Worm (Caenorhabditis elegans) whole organism, young adult: Measurements from ENCODE around the gene dod-19.
A peak's percentile ranks its signal among the peaks of the same experiment; 100 is the strongest.

Source experiments
- C06A6.2 ChIP-seq: fragments of 200-800 bp; sonication (Bioruptor generic); conservative IDR thresholded peaks from 2 replicates; pipeline ENCODE4 v1.3.6; 2022; ENCODE audit warnings: missing genetic modification characterization, missing compliant biosample characterization
- D2030.7 ChIP-seq: fragments of 200-800 bp; sonication (Bioruptor generic); IDR thresholded peaks from 2 replicates; pipeline ENCODE4 v1.3.6; 2022; ENCODE audit warnings: missing genetic modification reagents, missing genetic modification characterization, missing compliant biosample characterization
- F37B4.10 ChIP-seq: fragments of 200-800 bp; sonication (Bioruptor generic); IDR thresholded peaks from 2 replicates; pipeline ENCODE4 v1.3.6; 2022; ENCODE audit warnings: missing genetic modification characterization, missing compliant biosample characterization
- F57A8.1 ChIP-seq: fragments of 200-800 bp; sonication (Bioruptor generic); optimal IDR thresholded peaks from 2 replicates; lab custom pipeline; 2018; ENCODE audit warnings: mild to moderate bottlenecking, missing genetic modification characterization, moderate library complexity, missing compliant biosample characterization
- F57C9.4 ChIP-seq: sonication (generic microtip); optimal IDR thresholded peaks from 2 replicates; lab custom pipeline; 2017; ENCODE audit warnings: mild to moderate bottlenecking, missing genetic modification characterization, missing compliant biosample characterization
- K11D2.4 ChIP-seq: fragments of 200-800 bp; sonication (Bioruptor generic); IDR thresholded peaks from 2 replicates; pipeline ENCODE4 v1.3.6; 2022; ENCODE audit warnings: missing genetic modification reagents, missing genetic modification characterization, missing compliant biosample characterization
- K12H6.12 ChIP-seq: fragments of 200-800 bp; sonication (Bioruptor generic); optimal IDR thresholded peaks from 2 replicates; lab custom pipeline; 2018; ENCODE audit warnings: mild to moderate bottlenecking, missing genetic modification characterization, missing compliant biosample characterization
- Y53F4B.3 ChIP-seq: fragments of 200-800 bp; sonication (Bioruptor generic); IDR thresholded peaks from 2 replicates; pipeline ENCODE4 v1.3.6; 2022; ENCODE audit warnings: missing genetic modification reagents, missing genetic modification characterization, missing compliant biosample characterization
- atf-7 ChIP-seq: sonication (generic microtip); optimal IDR thresholded peaks from 2 replicates; lab custom pipeline; 2017; ENCODE audit warnings: mild to moderate bottlenecking, missing genetic modification characterization, missing compliant biosample characterization
- athp-1 ChIP-seq: sonication (generic microtip); optimal IDR thresholded peaks from 2 replicates; lab custom pipeline; 2017; ENCODE audit warnings: mild to moderate bottlenecking, missing genetic modification characterization, missing compliant biosample characterization
- bed-1 ChIP-seq: fragments of 200-800 bp; sonication (Bioruptor generic); IDR thresholded peaks from 2 replicates; pipeline ENCODE4 v1.3.6; 2022; ENCODE audit warnings: missing genetic modification reagents, missing genetic modification characterization, missing compliant biosample characterization
- bed-2 ChIP-seq: fragments of 200-800 bp; sonication (Bioruptor generic); IDR thresholded peaks from 2 replicates; pipeline ENCODE4 v1.3.6; 2022; ENCODE audit warnings: missing genetic modification reagents, missing genetic modification characterization, missing compliant biosample characterization
- ccch-3 ChIP-seq: fragments of 200-800 bp; sonication (Bioruptor generic); optimal IDR thresholded peaks from 2 replicates; lab custom pipeline; 2018; ENCODE audit warnings: mild to moderate bottlenecking, missing genetic modification characterization, missing compliant biosample characterization
- ceh-58 ChIP-seq: fragments of 200-800 bp; sonication (Bioruptor generic); IDR thresholded peaks from 2 replicates; pipeline ENCODE4 v1.3.6; 2022; ENCODE audit warnings: missing genetic modification characterization, missing compliant biosample characterization
- ceh-91 ChIP-seq: fragments of 200-800 bp; sonication (Bioruptor generic); IDR thresholded peaks from 2 replicates; pipeline ENCODE4 v1.3.6; 2022; ENCODE audit warnings: missing genetic modification reagents, missing genetic modification characterization, missing compliant biosample characterization
- egl-18 ChIP-seq: fragments of 200-800 bp; sonication (Bioruptor generic); IDR thresholded peaks from 2 replicates; pipeline ENCODE4 v1.3.6; 2022; ENCODE audit warnings: missing genetic modification reagents, missing genetic modification characterization, missing compliant biosample characterization
- ekl-4 ChIP-seq: fragments of 200-800 bp; sonication (Bioruptor generic); IDR thresholded peaks from 2 replicates; pipeline ENCODE4 v1.3.6; 2022; ENCODE audit warnings: missing genetic modification reagents, missing genetic modification characterization, missing compliant biosample characterization
- hlh-26 ChIP-seq: fragments of 200-800 bp; sonication (Bioruptor generic); conservative IDR thresholded peaks from 2 replicates; pipeline ENCODE4 v1.3.6; 2022; ENCODE audit warnings: missing genetic modification reagents, missing genetic modification characterization, missing compliant biosample characterization
- hmg-1.2 ChIP-seq: fragments of 200-800 bp; sonication (Bioruptor generic); IDR thresholded peaks from 2 replicates; pipeline ENCODE4 v1.3.6; 2022; ENCODE audit warnings: missing genetic modification reagents, missing genetic modification characterization, missing compliant biosample characterization
- hmg-20 ChIP-seq: fragments of 200-800 bp; sonication (Bioruptor generic); IDR thresholded peaks from 2 replicates; pipeline ENCODE4 v1.3.6; 2022; ENCODE audit warnings: missing genetic modification reagents, missing genetic modification characterization, missing compliant biosample characterization
- let-607 ChIP-seq, 2 experiments: fragments of 200-800 bp in 1 of 2; sonication (Bioruptor generic) in 1 of 2; sonication (generic microtip) in 1 of 2; optimal IDR thresholded peaks; 2 replicates each; lab custom pipeline; 2016 to 2018; ENCODE audit warnings: mild to moderate bottlenecking in 2 of 2, missing compliant biosample characterization in 2 of 2, missing genetic modification characterization in 2 of 2, moderate library complexity in 2 of 2, missing genotype in 1 of 2
- lin-35 ChIP-seq, 3 experiments: fragments of 150-350 bp in 2 of 3; sonication (generic microtip) in 1 of 3; optimal IDR thresholded peaks; 2 replicates each; lab custom pipeline; 2014 to 2018; ENCODE audit warnings: missing biosample characterization in 3 of 3, missing genetic modification characterization in 3 of 3, missing genetic modification reagents in 3 of 3
- lin-40 ChIP-seq: sonication (generic microtip); optimal IDR thresholded peaks from 2 replicates; lab custom pipeline; 2016; ENCODE audit warnings: missing genetic modification characterization, mild to moderate bottlenecking, missing compliant biosample characterization, missing genotype, missing genetic modification reagents
- lir-1 ChIP-seq: fragments of 200-800 bp; sonication (Bioruptor generic); conservative IDR thresholded peaks from 2 replicates; pipeline ENCODE4 v1.3.6; 2022; ENCODE audit warnings: missing genetic modification reagents, missing genetic modification characterization, missing compliant biosample characterization
- lsl-1 ChIP-seq: fragments of 200-800 bp; sonication (Bioruptor generic); optimal IDR thresholded peaks from 2 replicates; lab custom pipeline; 2018; ENCODE audit warnings: mild to moderate bottlenecking, missing genetic modification characterization, moderate library complexity, missing compliant biosample characterization
- madf-3 ChIP-seq: fragments of 200-800 bp; sonication (Bioruptor generic); IDR thresholded peaks from 2 replicates; pipeline ENCODE4 v1.3.6; 2022; ENCODE audit warnings: missing genetic modification reagents, missing genetic modification characterization, missing compliant biosample characterization
- madf-6 ChIP-seq: fragments of 200-800 bp; sonication (Bioruptor generic); IDR thresholded peaks from 2 replicates; pipeline ENCODE4 v1.3.6; 2022; ENCODE audit warnings: missing genetic modification reagents, missing genetic modification characterization, missing compliant biosample characterization
- nfya-2 ChIP-seq: fragments of 200-800 bp; sonication (Bioruptor generic); IDR thresholded peaks from 2 replicates; pipeline ENCODE4 v1.3.6; 2022; ENCODE audit warnings: missing genetic modification reagents, missing genetic modification characterization, missing compliant biosample characterization
- nhr-80 ChIP-seq: sonication (generic microtip); optimal IDR thresholded peaks from 2 replicates; lab custom pipeline; 2016; ENCODE audit warnings: missing genetic modification characterization, missing compliant biosample characterization
- snpc-4 ChIP-seq, 5 experiments: fragments of 150-350 bp in 1 of 5; sonication (generic microtip) in 4 of 5; optimal IDR thresholded peaks; 2 replicates each; lab custom pipeline; 2014 to 2018; ENCODE audit warnings: missing genetic modification characterization in 5 of 5, missing biosample characterization in 3 of 5, antibody characterized with exemption in 2 of 5, mild to moderate bottlenecking in 2 of 5, missing compliant biosample characterization in 2 of 5, missing genotype in 2 of 5, moderate library complexity in 2 of 5, missing genetic modification reagents in 1 of 5
- tbp1 ChIP-seq: fragments of 200-800 bp; sonication (Bioruptor generic); optimal IDR thresholded peaks from 2 replicates; lab custom pipeline; 2018; ENCODE audit warnings: mild to moderate bottlenecking, missing genetic modification characterization, missing compliant biosample characterization
- unc-62 ChIP-seq: fragments of 150-350 bp; optimal IDR thresholded peaks from 2 replicates; lab custom pipeline; 2014; ENCODE audit warnings: missing biosample characterization, missing genetic modification reagents, missing genetic modification characterization
- ztf-25 ChIP-seq: fragments of 200-800 bp; sonication (Bioruptor generic); IDR thresholded peaks from 2 replicates; pipeline ENCODE4 v1.3.6; 2022; ENCODE audit warnings: missing genetic modification reagents, missing genetic modification characterization, missing compliant biosample characterization
- ztf-3 ChIP-seq: fragments of 200-800 bp; sonication (Bioruptor generic); optimal IDR thresholded peaks from 2 replicates; lab custom pipeline; 2018; ENCODE audit warnings: mild to moderate bottlenecking, missing genetic modification characterization, missing compliant biosample characterization
- ztf-6 ChIP-seq: fragments of 200-800 bp; sonication (Bioruptor generic); IDR thresholded peaks from 2 replicates; pipeline ENCODE4 v1.3.6; 2022; ENCODE audit warnings: missing genetic modification reagents, missing genetic modification characterization, missing compliant biosample characterization

Gene dod-19

ce11 chrV:417656-418353, 3.2 kb upstream of the dod-19 start, which contains the start of gene irg-8:
irg-8 (minus strand) TSS chrV:417706.
- no peak for TF ChIP-seq lsl-1 (GFP tag; lab: Kevin White, UChicago)
- TF ChIP-seq F57A8.1 (GFP tag; lab: Kevin White, UChicago): no peak
- TF ChIP-seq F37B4.10 (GFP tag; lab: Robert Waterston, UW): no peak
- no peak for TF ChIP-seq bed-2 (GFP tag; lab: Robert Waterston, UW)
- TF ChIP-seq hmg-1.2: no peak
- peak; percentile 70 for TF ChIP-seq unc-62 (GFP tag; lab: Kevin White, UChicago)
- no peak for TF ChIP-seq D2030.7 (GFP tag; lab: Robert Waterston, UW)
- peak in 1 of 2 experiments; percentile 45 for TF ChIP-seq let-607 (tag; optimal IDR thresholded peaks at IDR 0.05; lab: Kevin White, UChicago)
- TF ChIP-seq atf-7 (tag; lab: Kevin White, UChicago): peak; percentile 79
- TF ChIP-seq nhr-80: peak; percentile 35

DNA sequence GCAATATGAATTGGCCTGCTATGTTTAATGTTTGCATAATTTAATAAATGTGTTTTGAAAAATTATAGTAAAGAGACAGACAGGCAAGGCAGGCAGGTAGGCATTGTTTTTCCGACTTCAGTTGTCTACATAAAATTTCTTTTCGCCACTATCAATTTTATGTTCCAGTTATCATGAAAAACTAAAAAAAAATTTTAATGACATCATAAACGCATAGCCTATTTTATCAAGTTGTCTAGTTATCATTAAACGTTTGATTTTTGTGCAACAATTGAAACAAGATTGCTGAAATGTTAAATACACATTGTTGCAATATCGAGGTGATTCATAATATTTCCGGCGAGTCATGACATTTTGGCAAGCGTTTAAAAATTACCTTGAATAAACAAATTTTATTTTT, 513 bp upstream of the dod-19 start:
- TF ChIP-seq unc-62 (GFP tag; lab: Kevin White, UChicago) (peak; percentile 46), lin-40 (tag; lab: Kevin White, UChicago) (no peak), nhr-80 (peak; percentile 24)

- TF ChIP-seq let-607 (tag; optimal IDR thresholded peaks at IDR 0.05; lab: Kevin White, UChicago) (no peak), hmg-20 (no peak), F57C9.4 (no peak), K11D2.4 (no peak), C06A6.2 (no peak), hlh-26 (GFP tag; lab: Robert Waterston, UW) (no peak), ztf-25 (GFP tag; lab: Robert Waterston, UW) (no peak), lir-1 (GFP tag; lab: Robert Waterston, UW) (no peak), lin-40 (tag; lab: Kevin White, UChicago) (no peak), ztf-6 (GFP tag; lab: Robert Waterston, UW) (no peak), madf-6 (GFP tag; lab: Robert Waterston, UW) (no peak), F37B4.10 (GFP tag; lab: Robert Waterston, UW) (no peak), K12H6.12 (tag; lab: Kevin White, UChicago) (no peak)
- TF ChIP-seq, all 124 proteins: peak for 0
These were observed 1.7 kb downstream of the dod-19 start for ce11 chrV:412820-413219.

DNA sequence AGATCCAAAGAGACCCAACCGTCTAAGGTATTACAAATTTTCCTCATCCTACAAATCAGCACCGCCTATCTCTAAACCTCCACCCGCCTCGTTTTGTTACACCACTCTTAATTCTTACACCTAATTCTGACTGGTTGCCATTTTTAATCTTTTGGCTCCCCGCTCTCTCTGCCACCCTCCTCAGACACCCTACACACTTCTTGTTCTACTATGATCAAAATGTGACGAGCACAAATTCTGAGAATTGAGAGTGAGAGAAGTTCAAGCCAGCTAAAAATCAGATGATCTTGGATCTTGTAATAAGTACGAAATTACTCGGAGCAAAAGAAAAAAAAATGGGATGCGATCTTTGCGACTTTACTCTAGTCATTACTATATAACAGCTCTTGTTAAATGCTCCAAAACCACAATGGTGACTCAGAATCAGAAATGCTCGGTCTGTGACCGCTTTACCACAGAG, 10.3 kb downstream of the dod-19 start, which contains the start of gene nhr-252:
Gene nhr-252 (plus strand): TSS at position 410 of the 460 bp plus-strand sequence.
- TF ChIP-seq bed-2 (GFP tag; lab: Robert Waterston, UW) (no peak), ekl-4 (GFP tag; lab: Robert Waterston, UW) (no peak), lin-35 (GFP tag; optimal IDR thresholded peaks at IDR 0.05; lab: Kevin White, UChicago) (no peak), unc-62 (GFP tag; lab: Kevin White, UChicago) (no peak), madf-3 (GFP tag; lab: Robert Waterston, UW) (no peak), Y53F4B.3 (GFP tag; lab: Robert Waterston, UW) (no peak), ceh-91 (GFP tag; lab: Robert Waterston, UW) (no peak), ccch-3 (no peak), athp-1 (no peak), nfya-2 (no peak)

DNA sequence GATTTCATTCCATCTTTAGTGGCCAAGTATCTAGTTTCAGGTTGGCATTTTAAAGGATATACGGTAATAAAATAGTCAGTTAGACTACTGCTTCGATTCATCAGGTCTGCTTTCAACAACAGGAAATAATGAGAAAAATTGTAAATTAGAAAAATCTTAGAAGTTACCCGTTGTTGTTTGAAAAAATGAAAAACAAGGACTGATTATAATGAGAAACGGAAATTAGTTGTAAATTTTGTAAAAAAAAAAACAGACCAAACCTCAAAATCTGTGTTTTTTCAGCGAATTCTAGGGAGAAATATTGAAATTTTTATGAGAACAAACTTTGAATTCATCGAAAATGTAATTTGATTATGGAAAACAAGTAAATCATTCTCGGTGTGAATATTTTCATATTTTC, 11.5 kb downstream of the dod-19 start, which contains the start of gene srh-62:
Gene srh-62 (minus strand): TSS at position 101 of the 400 bp plus-strand sequence.
- no peak for TF ChIP-seq egl-18 (GFP tag; lab: Robert Waterston, UW)
- TF ChIP-seq bed-1 (GFP tag; lab: Robert Waterston, UW): no peak
- TF ChIP-seq ceh-58 (GFP tag; lab: Robert Waterston, UW): no peak
- TF ChIP-seq lir-1 (GFP tag; lab: Robert Waterston, UW): no peak
- no peak for TF ChIP-seq ccch-3
- no peak for TF ChIP-seq tbp1 (GFP tag; lab: Kevin White, UChicago)
- no peak for TF ChIP-seq snpc-4 (GFP tag; optimal IDR thresholded peaks at IDR 0.05; lab: Kevin White, UChicago)
- no peak for TF ChIP-seq snpc-4 (tag; optimal IDR thresholded peaks at IDR 0.05; lab: Kevin White, UChicago)
- no peak for TF ChIP-seq hlh-26 (GFP tag; lab: Robert Waterston, UW)
- TF ChIP-seq ztf-3 (GFP tag; lab: Kevin White, UChicago): no peak
